Worm (Caenorhabditis elegans): ENCODE measurements around the gene sir-2.2.

Gene sir-2.2

DNA sequence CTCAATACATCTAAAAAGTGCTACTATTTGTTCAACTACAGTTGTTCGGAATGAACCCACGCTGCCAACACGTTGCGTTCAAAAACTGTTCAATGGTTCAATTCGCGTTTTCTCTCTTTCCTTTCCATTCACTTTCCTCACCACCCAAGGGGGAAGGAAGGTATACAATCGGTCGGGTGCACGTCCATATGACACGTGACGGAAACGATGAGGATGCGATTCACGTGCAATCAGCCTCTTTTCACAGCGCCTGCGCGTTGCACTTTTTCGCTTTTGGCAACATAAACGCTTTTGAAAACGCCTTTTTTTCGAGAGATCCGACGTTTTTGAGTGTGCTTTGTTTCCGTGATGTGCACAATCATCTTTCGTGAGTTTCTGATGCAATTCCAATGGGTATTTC, 30.7 kb downstream of the sir-2.2 start (continued):
- TF ChIP-seq lag-1 (GFP tag; IDR thresholded peaks at IDR 0.05) (no peak), B0261.1 (tag; optimal IDR thresholded peaks at IDR 0.05) (no peak), tbp1 (GFP tag; optimal IDR thresholded peaks at IDR 0.05) (peak; percentile 47), ZK185.1 (tag; optimal IDR thresholded peaks at IDR 0.05; ENCODE audit: poor library complexity, severe bottlenecking) (no peak), lin-35 (GFP tag; optimal IDR thresholded peaks at IDR 0.05) (peak in 1 of 3 experiments; percentile 18), zfh-2 (GFP tag; conservative IDR thresholded peaks at IDR 0.05) (peak; percentile 82; the same call in 1 of the 2 replicates), nhr-90 (tag; optimal IDR thresholded peaks at IDR 0.05) (peak; percentile 37), let-526 (GFP tag; IDR thresholded peaks at IDR 0.05) (0 out of 2 replicates have a peak, but pooled peaks have one; percentile 15), B0336.3 (GFP tag; IDR thresholded peaks at IDR 0.05) (peak; percentile 60), pha-4 (tag; optimal IDR thresholded peaks at IDR 0.05) (peak; percentile 48), cebp-2 (GFP tag; IDR thresholded peaks at IDR 0.05) (0 out of 2 replicates have a peak, but pooled peaks have one; percentile 11), ztf-22 (GFP tag; optimal IDR thresholded peaks at IDR 0.05) (peak; percentile 78), K12H6.12 (tag; optimal IDR thresholded peaks at IDR 0.05) (peak; percentile 29), lin-40 (tag; optimal IDR thresholded peaks at IDR 0.05) (peak; percentile 86), let-607 (tag; optimal IDR thresholded peaks at IDR 0.05) (peak in 1 of 2 experiments; percentile 67), akir-1 (GFP tag; optimal IDR thresholded peaks at IDR 0.05) (no peak), nhr-80 (tag; optimal IDR thresholded peaks at IDR 0.05) (peak; percentile 68), ceh-27 (GFP tag; optimal IDR thresholded peaks at IDR 0.05) (peak; percentile 3), chd-7 (tag; optimal IDR thresholded peaks at IDR 0.05) (peak; percentile 72), ztf-26 (tag; optimal IDR thresholded peaks at IDR 0.05) (peak; percentile 94), snpc-4 (GFP tag; optimal IDR thresholded peaks at IDR 0.05) (no peak), snpc-4 (tag; optimal IDR thresholded peaks at IDR 0.05) (peak in 3 of 4 experiments; percentile 7 to 55 (median 51)), F55B11.4 (tag; optimal IDR thresholded peaks at IDR 0.05; ENCODE audit: borderline replicate concordance, insufficient read depth) (no peak), Y79H2A.3 (GFP tag; conservative IDR thresholded peaks at IDR 0.05) (no peak), madf-10 (tag; optimal IDR thresholded peaks at IDR 0.05) (peak; percentile 48)

DNA sequence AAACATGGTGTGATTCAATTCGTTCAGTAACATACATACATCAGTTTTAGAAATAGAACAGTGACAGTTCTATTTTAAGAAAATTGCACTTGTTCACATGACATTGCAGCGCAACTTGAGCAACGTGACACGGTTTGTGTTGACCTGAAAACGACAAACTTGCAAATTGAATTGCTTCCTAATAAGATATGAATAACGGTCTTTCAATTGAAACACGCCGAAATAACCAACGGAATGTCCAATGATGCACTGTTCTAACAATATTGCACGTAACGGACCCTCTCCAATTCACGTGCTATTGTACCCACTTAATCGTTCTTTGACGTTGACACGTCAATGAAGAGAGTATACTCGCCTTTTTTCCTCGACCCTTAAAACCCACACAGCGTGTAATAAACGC, 31.9 kb downstream of the sir-2.2 start:
- TF ChIP-seq F33H1.4 (GFP tag; IDR thresholded peaks at IDR 0.05) (no peak), cebp-1 (GFP tag; IDR thresholded peaks at IDR 0.05) (no peak), cebp-1 (tag; optimal IDR thresholded peaks at IDR 0.05) (peak; percentile 19), ets-4 (GFP tag; optimal IDR thresholded peaks at IDR 0.05) (no peak), nhr-80 (tag; optimal IDR thresholded peaks at IDR 0.05) (peak; percentile 35), cebp-2 (GFP tag; IDR thresholded peaks at IDR 0.05) (no peak), nfyb-1 (GFP tag; IDR thresholded peaks at IDR 0.05) (0 out of 2 replicates have a peak, but pooled peaks have one; percentile 26), dpff-1 (tag; optimal IDR thresholded peaks at IDR 0.05) (no peak), ztf-26 (tag; optimal IDR thresholded peaks at IDR 0.05) (peak; percentile 19), lin-35 (GFP tag; optimal IDR thresholded peaks at IDR 0.05) (no peak), unc-62 (GFP tag; optimal IDR thresholded peaks at IDR 0.05) (peak; percentile 18), hmg-20 (GFP tag; IDR thresholded peaks at IDR 0.05) (no peak)

DNA sequence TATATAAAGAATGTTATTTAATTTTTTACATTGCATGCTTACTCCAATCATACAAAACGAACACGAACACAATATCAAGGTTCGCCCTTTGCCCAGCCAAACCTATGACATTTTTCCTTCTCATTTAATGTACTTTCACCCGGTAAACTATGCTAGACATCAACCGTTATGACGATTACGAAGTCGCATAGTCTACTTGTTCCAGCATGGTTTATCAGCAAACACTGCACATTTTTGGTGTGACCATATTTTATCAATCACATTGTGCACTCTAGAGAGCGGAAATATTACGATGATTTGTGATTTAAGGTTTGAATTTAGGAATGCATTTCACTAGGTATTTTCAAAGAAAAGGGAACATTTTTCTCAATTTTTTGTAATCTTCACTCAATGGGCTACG, 32.8 kb downstream of the sir-2.2 start:
- peak; percentile 35 for TF ChIP-seq atf-7 (tag; optimal IDR thresholded peaks at IDR 0.05)
- TF ChIP-seq nhr-80 (tag; optimal IDR thresholded peaks at IDR 0.05), result peak; percentile 90
- TF ChIP-seq nfyb-1 (GFP tag; IDR thresholded peaks at IDR 0.05), result no peak
- no peak for TF ChIP-seq snpc-1.3 (tag; optimal IDR thresholded peaks at IDR 0.05; ENCODE audit: insufficient read depth)
- no peak for TF ChIP-seq cebp-1 (GFP tag; IDR thresholded peaks at IDR 0.05)
- peak; percentile 38 for TF ChIP-seq cebp-1 (tag; optimal IDR thresholded peaks at IDR 0.05)

Data from whole organism, young adult.